Fruit fly (Drosophila melanogaster) whole organism, embryonic: ENCODE measurements around the gene Rpn9.

Source experiments
- Abd-B ChIP-seq: fragments of 200-800 bp; sonication (Bioruptor generic); optimal IDR thresholded peaks from 2 replicates; lab custom pipeline; 2018; ENCODE audit warnings: missing biosample characterization, mild to moderate bottlenecking, missing genetic modification characterization, moderate library complexity
- Adf1 ChIP-seq: fragments of 200-800 bp; sonication (Bioruptor generic); IDR thresholded peaks from 2 replicates; pipeline ENCODE4 v1.3.6; 2022; ENCODE audit warnings: missing biosample characterization, missing genetic modification characterization
- Aef1 ChIP-seq: fragments of 200-800 bp; sonication (Bioruptor generic); IDR thresholded peaks from 3 replicates; pipeline ENCODE4 v1.3.6; 2022; ENCODE audit warnings: missing biosample characterization, missing genetic modification characterization
- Atf6 ChIP-seq: fragments of 200-800 bp; sonication (Bioruptor generic); IDR thresholded peaks from 2 replicates; pipeline ENCODE4 v1.3.6; 2022; ENCODE audit warnings: missing biosample characterization, missing genetic modification characterization
- Bgb ChIP-seq: fragments of 200-800 bp; sonication (Bioruptor generic); IDR thresholded peaks from 2 replicates; pipeline ENCODE4 v1.3.6; 2022; ENCODE audit warnings: missing biosample characterization, missing genetic modification characterization; ENCODE audit not compliant: partially characterized antibody
- CG11093 ChIP-seq: fragments of 200-800 bp; sonication (Bioruptor generic); IDR thresholded peaks from 3 replicates; pipeline ENCODE4 v1.3.6; 2022; ENCODE audit warnings: missing biosample characterization, missing genetic modification characterization
- CG11696 ChIP-seq: fragments of 200-800 bp; sonication (Bioruptor generic); IDR thresholded peaks from 2 replicates; pipeline ENCODE4 v1.3.6; 2022; ENCODE audit warnings: missing biosample characterization, missing genetic modification characterization
- CG12391 ChIP-seq: fragments of 200-800 bp; sonication (Bioruptor generic); optimal IDR thresholded peaks from 3 replicates; lab custom pipeline; 2018; ENCODE audit warnings: missing biosample characterization, mild to moderate bottlenecking, missing genetic modification characterization, moderate library complexity
- CG13624 ChIP-seq: fragments of 200-800 bp; sonication (Bioruptor generic); optimal IDR thresholded peaks from 2 replicates; lab custom pipeline; 2016; ENCODE audit warnings: missing biosample characterization, missing genetic modification characterization
- CG14050 ChIP-seq: fragments of 200-800 bp; sonication (Bioruptor generic); IDR thresholded peaks from 3 replicates; pipeline ENCODE4 v1.3.6; 2022; ENCODE audit warnings: missing biosample characterization, missing genetic modification characterization
- CG14965 ChIP-seq: fragments of 200-800 bp; sonication (Bioruptor generic); optimal IDR thresholded peaks from 2 replicates; lab custom pipeline; 2016; ENCODE audit warnings: missing biosample characterization, missing genetic modification characterization, borderline replicate concordance
- CG18619 ChIP-seq: fragments of 200-800 bp; sonication (Bioruptor generic); optimal IDR thresholded peaks from 3 replicates; lab custom pipeline; 2017; ENCODE audit warnings: missing biosample characterization, mild to moderate bottlenecking, missing genetic modification characterization
- CG33213 ChIP-seq: fragments of 200-800 bp; sonication (Bioruptor generic); optimal IDR thresholded peaks from 3 replicates; lab custom pipeline; 2016; ENCODE audit warnings: missing biosample characterization, missing genetic modification characterization
- CG5953 ChIP-seq: fragments of 200-800 bp; sonication (Bioruptor generic); IDR thresholded peaks from 2 replicates; pipeline ENCODE4 v1.3.6; 2022; ENCODE audit warnings: missing biosample characterization, missing genetic modification characterization
- CG6254 ChIP-seq: fragments of 200-800 bp; sonication (Bioruptor generic); optimal IDR thresholded peaks from 3 replicates; lab custom pipeline; 2017; ENCODE audit warnings: mild to moderate bottlenecking, missing biosample characterization, missing genetic modification reagents, missing genetic modification characterization
- CG6791 ChIP-seq: fragments of 200-800 bp; sonication (Bioruptor generic); IDR thresholded peaks from 3 replicates; pipeline ENCODE4 v1.3.6; 2022; ENCODE audit warnings: missing biosample characterization, missing genetic modification characterization; ENCODE audit not compliant: partially characterized antibody
- CG7372 ChIP-seq: fragments of 200-800 bp; sonication (Bioruptor generic); IDR thresholded peaks from 2 replicates; pipeline ENCODE4 v1.3.6; 2022; ENCODE audit warnings: missing biosample characterization, missing genetic modification characterization
- CG7839 ChIP-seq: fragments of 200-800 bp; sonication (Bioruptor generic); optimal IDR thresholded peaks from 3 replicates; lab custom pipeline; 2018; ENCODE audit warnings: missing biosample characterization, mild to moderate bottlenecking, missing genetic modification characterization, moderate library complexity
- CG8281 ChIP-seq: fragments of 200-800 bp; sonication (Bioruptor generic); optimal IDR thresholded peaks from 2 replicates; lab custom pipeline; 2018; ENCODE audit warnings: missing biosample characterization, mild to moderate bottlenecking, missing genetic modification characterization, moderate library complexity
- CG8478 ChIP-seq: fragments of >200 bp; optimal IDR thresholded peaks from 2 replicates; lab custom pipeline; 2018
- CG8924 ChIP-seq: fragments of 200-800 bp; optimal IDR thresholded peaks from 3 replicates; lab custom pipeline; 2019; ENCODE audit warnings: missing biosample characterization, mild to moderate bottlenecking, missing genetic modification characterization, moderate library complexity
- CG9437 ChIP-seq: fragments of 200-800 bp; sonication (Bioruptor generic); optimal IDR thresholded peaks from 2 replicates; lab custom pipeline; 2018; ENCODE audit warnings: missing biosample characterization, mild to moderate bottlenecking, missing genetic modification characterization
- CkIIα-i1 ChIP-seq: fragments of 200-800 bp; sonication (Bioruptor generic); IDR thresholded peaks from 2 replicates; pipeline ENCODE4 v1.3.6; 2022; ENCODE audit warnings: missing biosample characterization, missing genetic modification characterization
- D19A ChIP-seq: fragments of 200-800 bp; optimal IDR thresholded peaks from 3 replicates; lab custom pipeline; 2019; ENCODE audit warnings: missing biosample characterization, mild to moderate bottlenecking, missing genetic modification characterization, moderate library complexity
- HmgZ ChIP-seq: fragments of 200-800 bp; sonication (Bioruptor generic); optimal IDR thresholded peaks from 2 replicates; lab custom pipeline; 2018; ENCODE audit warnings: missing biosample characterization, mild to moderate bottlenecking, missing genetic modification characterization
- Hr51 ChIP-seq, 2 experiments: fragments of 200-800 bp; sonication (Bioruptor generic); optimal IDR thresholded peaks; 2 replicates in 1 of 2; 3 replicates in 1 of 2; lab custom pipeline; 2016 to 2018; ENCODE audit warnings: missing biosample characterization in 2 of 2, missing genetic modification characterization in 2 of 2, mild to moderate bottlenecking in 1 of 2, moderate library complexity in 1 of 2
- Jarid2 ChIP-seq: fragments of 200-800 bp; sonication (Bioruptor generic); optimal IDR thresholded peaks from 3 replicates; lab custom pipeline; 2017; ENCODE audit warnings: mild to moderate bottlenecking, missing biosample characterization, missing genetic modification reagents, missing genetic modification characterization
- Kr ChIP-seq: fragments of 200-800 bp; sonication (Bioruptor generic); optimal IDR thresholded peaks from 2 replicates; lab custom pipeline; 2017; ENCODE audit warnings: missing biosample characterization, mild to moderate bottlenecking, missing genetic modification characterization
- Lhr ChIP-seq: fragments of 200-800 bp; sonication (Bioruptor generic); optimal IDR thresholded peaks from 3 replicates; lab custom pipeline; 2017; ENCODE audit warnings: mild to moderate bottlenecking, missing biosample characterization, missing genetic modification reagents, missing genetic modification characterization
- MESR4 ChIP-seq: fragments of 200-800 bp; sonication (Bioruptor generic); optimal IDR thresholded peaks from 2 replicates; lab custom pipeline; 2018; ENCODE audit warnings: missing biosample characterization, mild to moderate bottlenecking, missing genetic modification characterization, moderate library complexity
- NC2β ChIP-seq: fragments of 200-800 bp; sonication (Bioruptor generic); optimal IDR thresholded peaks from 2 replicates; lab custom pipeline; 2016; ENCODE audit warnings: missing biosample characterization, missing genetic modification characterization
- Ptx1 ChIP-seq: fragments of 200-800 bp; sonication (Bioruptor generic); IDR thresholded peaks from 2 replicates; pipeline ENCODE4 v1.3.6; 2022; ENCODE audit warnings: missing biosample characterization, missing genetic modification characterization
- bab2 ChIP-seq: fragments of 200-800 bp; sonication (Bioruptor generic); optimal IDR thresholded peaks from 2 replicates; lab custom pipeline; 2016; ENCODE audit warnings: missing biosample characterization, missing genetic modification characterization
- bbx ChIP-seq: fragments of 200-800 bp; sonication (Bioruptor generic); IDR thresholded peaks from 2 replicates; pipeline ENCODE4 v1.3.6; 2022; ENCODE audit warnings: missing biosample characterization, missing genetic modification characterization; ENCODE audit not compliant: partially characterized antibody
- dimm ChIP-seq: fragments of 200-800 bp; sonication (Bioruptor generic); IDR thresholded peaks from 2 replicates; pipeline ENCODE4 v1.3.6; 2022; ENCODE audit warnings: missing biosample characterization, missing genetic modification characterization
- dysf ChIP-seq: fragments of 200-800 bp; sonication (Bioruptor generic); IDR thresholded peaks from 3 replicates; pipeline ENCODE4 v1.3.6; 2022; ENCODE audit warnings: missing biosample characterization, missing genetic modification characterization
- fd3F ChIP-seq: fragments of 200-800 bp; sonication (Bioruptor generic); optimal IDR thresholded peaks from 2 replicates; lab custom pipeline; 2018; ENCODE audit warnings: missing biosample characterization, mild to moderate bottlenecking, missing genetic modification characterization, moderate library complexity
- hth ChIP-seq: fragments of >200 bp; optimal IDR thresholded peaks from 2 replicates; lab custom pipeline; 2017; ENCODE audit warnings: inconsistent platforms
- inv ChIP-seq: fragments of 200-800 bp; sonication (Bioruptor generic); IDR thresholded peaks from 2 replicates; pipeline ENCODE4 v1.3.6; 2022; ENCODE audit warnings: missing biosample characterization, missing genetic modification characterization; ENCODE audit not compliant: partially characterized antibody
- klu ChIP-seq: fragments of 200-800 bp; sonication (Bioruptor generic); IDR thresholded peaks from 2 replicates; pipeline ENCODE4 v1.3.6; 2022; ENCODE audit warnings: missing biosample characterization, missing genetic modification characterization
- luna ChIP-seq: fragments of 200-800 bp; sonication (Bioruptor generic); optimal IDR thresholded peaks from 2 replicates; lab custom pipeline; 2016; ENCODE audit warnings: missing biosample characterization, missing genetic modification characterization
- maf-S ChIP-seq: fragments of 200-800 bp; sonication (Bioruptor generic); optimal IDR thresholded peaks from 2 replicates; lab custom pipeline; 2016; ENCODE audit warnings: missing biosample characterization, missing genetic modification characterization
- psq ChIP-seq: fragments of 200-800 bp; sonication (Bioruptor generic); optimal IDR thresholded peaks from 2 replicates; lab custom pipeline; 2017; ENCODE audit warnings: missing biosample characterization, missing genetic modification characterization
- pum ChIP-seq: fragments of 200-800 bp; sonication (Bioruptor generic); optimal IDR thresholded peaks from 2 replicates; lab custom pipeline; 2016; ENCODE audit warnings: missing biosample characterization, missing genetic modification characterization
- sisA ChIP-seq: fragments of 200-800 bp; sonication (Bioruptor generic); IDR thresholded peaks from 2 replicates; pipeline ENCODE4 v1.3.6; 2022; ENCODE audit warnings: missing biosample characterization, missing genetic modification characterization
- slbo ChIP-seq: fragments of 200-800 bp; sonication (Bioruptor generic); IDR thresholded peaks from 2 replicates; pipeline ENCODE4 v1.3.6; 2022; ENCODE audit warnings: missing biosample characterization, missing genetic modification characterization
- ssp ChIP-seq: fragments of 200-800 bp; sonication (Bioruptor generic); IDR thresholded peaks from 2 replicates; pipeline ENCODE4 v1.3.6; 2022; ENCODE audit warnings: missing biosample characterization, missing genetic modification characterization
- ttk ChIP-seq: fragments of 200-800 bp; sonication (Bioruptor generic); IDR thresholded peaks from 2 replicates; pipeline ENCODE4 v2.1.2; 2022; ENCODE audit warnings: missing biosample characterization, missing genetic modification characterization
- unc-4 ChIP-seq: fragments of 200-800 bp; sonication (Bioruptor generic); IDR thresholded peaks from 2 replicates; pipeline ENCODE4 v1.3.6; 2022; ENCODE audit warnings: missing biosample characterization, missing genetic modification characterization; ENCODE audit not compliant: partially characterized antibody
- yki ChIP-seq: fragments of >200 bp; optimal IDR thresholded peaks from 3 replicates; lab custom pipeline; 2018
- zf30C ChIP-seq: fragments of 200-800 bp; sonication (Bioruptor generic); optimal IDR thresholded peaks from 3 replicates; lab custom pipeline; 2018; ENCODE audit warnings: missing biosample characterization, mild to moderate bottlenecking, missing genetic modification characterization

Gene Rpn9

dm6 chr3R:23781466-23781935 is 48.2 kb upstream of the Rpn9 start, which contains the start of the genes Nup98-96 and mbc (continued):
- TF ChIP-seq CG8478 (lab: Kevin White, UChicago) (no peak), inv (GFP tag; lab: Robert Waterston, UW) (no peak), yki (no peak), CG6791 (GFP tag; lab: Robert Waterston, UW) (peak; percentile 59; the same call in 2 of the 3 replicates), NC2β (peak; percentile 82), HmgZ (tag; lab: Kevin White, UChicago) (peak; percentile 90), maf-S (GFP tag; lab: Kevin White, UChicago) (peak; percentile 90), zf30C (GFP tag; lab: Kevin White, UChicago) (peak; percentile 97), Adf1 (peak; percentile 56), CG18619 (GFP tag; lab: Kevin White, UChicago) (peak; percentile 81), CG6254 (peak; percentile 16), dysf (peak; percentile 89), CG13624 (peak; percentile 94), MESR4 (peak; percentile 39), CG11696 (GFP tag; lab: Robert Waterston, UW) (no peak; the same call in 1 of the 2 replicates), Aef1 (peak; percentile 90), CG7839 (tag; lab: Kevin White, UChicago) (peak; percentile 86), sisA (GFP tag; lab: Robert Waterston, UW) (peak; percentile 90), klu (GFP tag; lab: Robert Waterston, UW) (peak; percentile 85), Kr (no peak), CG14050 (GFP tag; lab: Robert Waterston, UW) (peak; percentile 71; the same call in 2 of the 3 replicates), CG5953 (GFP tag; lab: Robert Waterston, UW) (no peak; the same call in none of the 2 replicates), slbo (GFP tag; lab: Robert Waterston, UW) (peak; percentile 93), Ptx1 (peak; percentile 91), Abd-B (peak; percentile 92), bbx (GFP tag; lab: Robert Waterston, UW) (peak; percentile 45; the same call in 1 of the 2 replicates), Hr51 (GFP tag; optimal IDR thresholded peaks at IDR 0.05; lab: Kevin White, UChicago) (peak; percentile 80 to 85), bab2 (peak; percentile 90), dimm (GFP tag; lab: Robert Waterston, UW) (peak; percentile 68), CG14965 (peak; percentile 47), CG33213 (GFP tag; lab: Kevin White, UChicago) (peak; percentile 91), CG11093 (peak; percentile 63; the same call in 1 of the 3 replicates), Lhr (GFP tag; lab: Kevin White, UChicago) (peak; percentile 87), Atf6 (GFP tag; lab: Robert Waterston, UW) (peak; percentile 74), CG12391 (tag; lab: Kevin White, UChicago) (peak; percentile 91), CkIIα-i1 (0 out of 2 replicates have a peak, but pooled peaks have one; percentile 34), hth (lab: Kevin White, UChicago) (no peak), pum (GFP tag; lab: Kevin White, UChicago) (peak; percentile 95), CG8281 (tag; lab: Kevin White, UChicago) (peak; percentile 50), luna (peak; percentile 83), CG7372 (GFP tag; lab: Robert Waterston, UW) (peak; percentile 82), CG9437 (GFP tag; lab: Kevin White, UChicago) (peak; percentile 67), Bgb (GFP tag; lab: Robert Waterston, UW) (peak; percentile 63; the same call in 1 of the 2 replicates), CG8924 (tag; lab: Kevin White, UChicago) (peak; percentile 83), D19A (tag; lab: Kevin White, UChicago) (peak; percentile 68), ssp (GFP tag; lab: Robert Waterston, UW) (peak; percentile 100), Jarid2 (peak; percentile 97), unc-4 (no peak), psq (GFP tag; lab: Kevin White, UChicago) (peak; percentile 50), fd3F (GFP tag; lab: Kevin White, UChicago) (peak; percentile 63), ttk (peak; percentile 82)
